Fruit fly (Drosophila melanogaster): ENCODE data around the gene CG32983.

The CG32983 gene

dm6 chr2L:8897954-8898713 is 32.5 kb downstream of the CG32983 start (continued):
- TF ChIP-seq CG4318 (GFP tag; optimal IDR thresholded peaks at IDR 0.05): peak; percentile 67
- TF ChIP-seq CG31627 (GFP tag; optimal IDR thresholded peaks at IDR 0.05): peak; percentile 62
- peak; percentile 63 for TF ChIP-seq Hr39 (GFP tag; optimal IDR thresholded peaks at IDR 0.05)
- TF ChIP-seq Eip93F (GFP tag; optimal IDR thresholded peaks at IDR 0.05): peak; percentile 47
- peak; percentile 80 for TF ChIP-seq CG6276 (GFP tag; optimal IDR thresholded peaks at IDR 0.05)
- peak; percentile 78 for TF ChIP-seq dsx (GFP tag; optimal IDR thresholded peaks at IDR 0.05; ENCODE audit: poor library complexity, severe bottlenecking)
- TF ChIP-seq topi (GFP tag; optimal IDR thresholded peaks at IDR 0.05): peak; percentile 78
- TF ChIP-seq Lpt (GFP tag; optimal IDR thresholded peaks at IDR 0.05): peak; percentile 53
- peak; percentile 79 for TF ChIP-seq OdsH (GFP tag; optimal IDR thresholded peaks at IDR 0.05)
- peak; percentile 33 for TF ChIP-seq Sox15 (GFP tag; optimal IDR thresholded peaks at IDR 0.05)
- TF ChIP-seq Sox102F (GFP tag; optimal IDR thresholded peaks at IDR 0.05): peak; percentile 80
- TF ChIP-seq Sox14 (GFP tag; optimal IDR thresholded peaks at IDR 0.05): peak; percentile 79
- peak; percentile 79 for TF ChIP-seq CG10631 (GFP tag; optimal IDR thresholded peaks at IDR 0.05)
- TF ChIP-seq CG6163 (GFP tag; IDR thresholded peaks at IDR 0.05): peak; percentile 71; the same call in 2 of the 3 replicates
- TF ChIP-seq Ets96B (tag; optimal IDR thresholded peaks at IDR 0.05): peak; percentile 76
- TF ChIP-seq CG32006 (GFP tag; optimal IDR thresholded peaks at IDR 0.05): peak; percentile 87
- no peak for TF ChIP-seq CG1621 (tag; optimal IDR thresholded peaks at IDR 0.05)
- peak; percentile 89 for TF ChIP-seq Eip78C (GFP tag)
- TF ChIP-seq CG6792 (GFP tag; optimal IDR thresholded peaks at IDR 0.05): peak; percentile 62
- TF ChIP-seq Ets21C (GFP tag; optimal IDR thresholded peaks at IDR 0.05): peak; percentile 49
- peak; percentile 80 for TF ChIP-seq achi (GFP tag; optimal IDR thresholded peaks at IDR 0.05)

DNA sequence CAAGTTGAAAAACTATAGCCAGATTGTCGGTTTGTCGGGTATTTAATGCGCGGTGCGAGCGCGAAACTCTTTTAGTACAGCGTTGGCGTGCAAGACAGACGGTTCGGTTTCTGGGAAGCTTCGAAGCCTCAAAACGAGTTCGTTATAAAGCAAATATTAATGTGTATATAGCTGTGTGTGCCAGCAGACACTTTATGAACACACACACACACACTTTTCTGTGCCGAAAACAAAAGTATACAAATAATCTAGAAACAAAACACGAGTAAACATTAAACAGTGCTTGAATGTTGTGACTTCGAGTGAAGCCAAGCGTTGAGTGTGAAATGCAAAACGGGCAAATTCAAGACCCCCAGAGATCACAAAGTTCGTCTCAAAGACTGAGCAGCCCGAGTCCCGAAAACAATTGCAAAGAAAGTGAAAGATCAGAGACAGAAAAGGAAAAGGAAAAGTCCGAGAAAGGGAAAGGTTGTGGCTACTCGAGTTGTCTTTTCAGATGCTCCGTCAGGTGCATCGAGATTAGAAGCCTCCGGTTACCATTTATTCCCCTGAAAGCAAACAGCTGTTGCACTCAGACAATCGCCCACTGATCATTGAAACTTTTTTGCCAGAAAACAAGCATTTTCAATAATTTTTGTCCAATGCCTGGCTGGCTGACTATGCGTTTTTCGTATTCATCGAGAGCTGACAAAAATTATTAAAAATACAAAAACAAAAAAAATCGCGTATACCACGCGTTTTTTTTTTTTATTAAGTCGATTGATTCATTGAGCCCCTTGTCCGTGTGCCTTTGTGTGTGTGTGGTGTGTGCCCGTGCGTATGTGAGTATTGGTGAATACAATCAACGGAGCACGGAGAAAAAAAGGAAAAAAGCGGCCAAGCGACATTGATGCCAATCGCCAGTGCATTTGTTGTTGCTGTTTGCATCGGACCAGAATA is 33.3 kb downstream of the CG32983 start, which contains the start of gene CG34398:
TSS of gene CG34398 (plus strand) at position 73 of the 939 bp plus-strand sequence.
- TF ChIP-seq CG9139 (GFP tag; optimal IDR thresholded peaks at IDR 0.05) (peak; percentile 18), Eip93F (GFP tag; optimal IDR thresholded peaks at IDR 0.05) (no peak), vri (GFP tag; optimal IDR thresholded peaks at IDR 0.05) (no peak), CG6792 (GFP tag; optimal IDR thresholded peaks at IDR 0.05) (no peak), Hr38 (GFP tag; optimal IDR thresholded peaks at IDR 0.05) (no peak), CG32006 (GFP tag; optimal IDR thresholded peaks at IDR 0.05) (no peak), dac (GFP tag; optimal IDR thresholded peaks at IDR 0.05) (no peak), CG4318 (GFP tag; optimal IDR thresholded peaks at IDR 0.05) (no peak), Sox102F (GFP tag; optimal IDR thresholded peaks at IDR 0.05) (no peak), spab (GFP tag; optimal IDR thresholded peaks at IDR 0.05) (no peak), CG11762 (GFP tag; optimal IDR thresholded peaks at IDR 0.05; ENCODE audit: insufficient read depth) (no peak), CG1621 (tag; optimal IDR thresholded peaks at IDR 0.05) (no peak), fd59A (GFP tag; optimal IDR thresholded peaks at IDR 0.05) (no peak), pdm3 (GFP tag; optimal IDR thresholded peaks at IDR 0.05) (no peak), dsx (GFP tag; optimal IDR thresholded peaks at IDR 0.05; ENCODE audit: poor library complexity, severe bottlenecking) (peak; percentile 14), ss (GFP tag; optimal IDR thresholded peaks at IDR 0.05) (peak; percentile 33 to 42), CG10631 (GFP tag; optimal IDR thresholded peaks at IDR 0.05) (no peak), CG8319 (GFP tag; optimal IDR thresholded peaks at IDR 0.05) (no peak), CG8632 (GFP tag; optimal IDR thresholded peaks at IDR 0.05) (no peak), OdsH (GFP tag; optimal IDR thresholded peaks at IDR 0.05) (no peak), CG16779 (tag; optimal IDR thresholded peaks at IDR 0.05) (no peak), CG15336 (GFP tag; IDR thresholded peaks at IDR 0.05) (peak; percentile 29; the same call in 1 of the 2 replicates), achi (GFP tag; optimal IDR thresholded peaks at IDR 0.05) (no peak), svp (GFP tag) (peak; percentile 55), eg (GFP tag; IDR thresholded peaks at IDR 0.05) (no peak), cyc (GFP tag; optimal IDR thresholded peaks at IDR 0.05) (no peak), CG6163 (GFP tag; IDR thresholded peaks at IDR 0.05) (peak; percentile 59), Ets21C (GFP tag; optimal IDR thresholded peaks at IDR 0.05) (no peak), Gug (GFP tag; IDR thresholded peaks at IDR 0.05) (no peak), Hr39 (GFP tag; optimal IDR thresholded peaks at IDR 0.05) (no peak), net (GFP tag; optimal IDR thresholded peaks at IDR 0.05) (no peak), Lpt (GFP tag; optimal IDR thresholded peaks at IDR 0.05) (no peak), CG10669 (GFP tag; optimal IDR thresholded peaks at IDR 0.05) (no peak), CG34406 (GFP tag; optimal IDR thresholded peaks at IDR 0.05) (no peak), salr (GFP tag; optimal IDR thresholded peaks at IDR 0.05) (no peak), CG8119 (GFP tag; IDR thresholded peaks at IDR 0.05) (0 out of 3 replicates have a peak, but pooled peaks have one; percentile 15), Ets96B (tag; optimal IDR thresholded peaks at IDR 0.05) (no peak), Sox14 (GFP tag; optimal IDR thresholded peaks at IDR 0.05) (no peak)
